Fruit fly (Drosophila melanogaster) whole organism, prepupa: ENCODE measurements around the gene U2af50.

ENCODE experiments used
- CG10669 ChIP-seq: fragments of 200-800 bp; sonication (Bioruptor generic); optimal IDR thresholded peaks from 3 replicates; lab custom pipeline; 2018; ENCODE audit warnings: missing biosample characterization, mild to moderate bottlenecking, missing genetic modification characterization, moderate library complexity
- CG11902 ChIP-seq: fragments of 200-800 bp; sonication (Bioruptor generic); optimal IDR thresholded peaks from 3 replicates; lab custom pipeline; 2016; ENCODE audit warnings: missing biosample characterization, missing genetic modification characterization
- CG15336 ChIP-seq: fragments of 200-800 bp; sonication (Bioruptor generic); IDR thresholded peaks from 2 replicates; pipeline ENCODE4 v1.3.6; 2022; ENCODE audit warnings: missing biosample characterization, missing genetic modification characterization
- CG3919 ChIP-seq: fragments of 200-800 bp; sonication (Bioruptor generic); optimal IDR thresholded peaks from 3 replicates; lab custom pipeline; 2016; ENCODE audit warnings: missing biosample characterization, missing genetic modification characterization
- CG8119 ChIP-seq: fragments of 200-800 bp; sonication (Bioruptor generic); IDR thresholded peaks from 3 replicates; pipeline ENCODE4 v1.3.6; 2022; ENCODE audit warnings: missing biosample characterization, missing genetic modification characterization
- CG9139 ChIP-seq: fragments of 200-800 bp; sonication (Bioruptor generic); optimal IDR thresholded peaks from 3 replicates; lab custom pipeline; 2017; ENCODE audit warnings: missing biosample characterization, mild to moderate bottlenecking, missing genetic modification characterization
- Eip93F ChIP-seq: fragments of 200-800 bp; sonication (Bioruptor generic); optimal IDR thresholded peaks from 2 replicates; lab custom pipeline; 2016; ENCODE audit warnings: missing biosample characterization, mild to moderate bottlenecking, missing genetic modification characterization
- Hr38 ChIP-seq: sonication (Bioruptor generic); optimal IDR thresholded peaks from 2 replicates; lab custom pipeline; 2016; ENCODE audit warnings: missing biosample characterization, missing genetic modification characterization
- Hr39 ChIP-seq: fragments of 200-800 bp; sonication (Bioruptor generic); optimal IDR thresholded peaks from 2 replicates; lab custom pipeline; 2016; ENCODE audit warnings: missing biosample characterization, missing genetic modification characterization
- Sox14 ChIP-seq: fragments of 200-800 bp; sonication (Bioruptor generic); optimal IDR thresholded peaks from 3 replicates; lab custom pipeline; 2016; ENCODE audit warnings: missing biosample characterization, missing genetic modification characterization
- eg ChIP-seq: fragments of 200-800 bp; sonication (Bioruptor generic); IDR thresholded peaks from 3 replicates; pipeline ENCODE4 v1.3.6; 2022; ENCODE audit warnings: missing biosample characterization, missing genetic modification characterization
- fd59A ChIP-seq: fragments of 200-800 bp; sonication (Bioruptor generic); optimal IDR thresholded peaks from 2 replicates; lab custom pipeline; 2017; ENCODE audit warnings: missing biosample characterization, mild to moderate bottlenecking, missing genetic modification characterization, missing genetic modification reagents
- fd85E ChIP-seq: fragments of 200-800 bp; sonication (Bioruptor generic); optimal IDR thresholded peaks from 3 replicates; lab custom pipeline; 2016; ENCODE audit warnings: missing biosample characterization, missing genetic modification characterization

DNA sequence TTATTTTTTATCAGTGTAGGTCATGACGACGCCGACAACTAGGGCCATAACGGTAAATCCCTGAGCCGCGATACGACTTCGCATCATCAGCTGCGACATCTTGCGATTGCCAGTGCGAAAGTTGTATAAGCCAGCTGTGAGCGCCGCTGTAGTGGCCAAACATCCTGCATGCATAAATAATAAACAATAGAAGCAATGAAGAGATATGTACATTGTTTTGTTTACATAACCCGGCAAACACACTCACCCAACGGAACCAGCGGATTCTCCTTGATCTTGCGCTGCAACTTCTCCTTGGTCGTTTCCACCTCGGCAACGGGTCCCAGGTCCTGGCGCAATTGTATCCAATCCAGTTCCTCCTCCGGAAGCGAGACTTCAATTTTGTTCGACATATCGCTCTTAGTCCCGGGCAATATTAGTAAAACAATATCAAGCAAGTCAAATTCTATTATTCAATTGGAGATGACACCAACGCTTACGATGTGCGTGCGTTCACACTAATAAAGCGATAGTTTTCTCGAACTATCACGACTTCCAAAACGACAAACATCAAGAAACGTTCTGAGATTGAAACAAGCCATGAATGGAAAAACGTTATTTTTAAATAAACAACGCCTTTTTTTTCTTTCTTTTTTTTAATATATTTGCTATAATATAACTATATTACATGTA lies 27.1 kb downstream of the U2af50 start:
- TF ChIP-seq CG10669 (GFP tag; lab: Kevin White, UChicago): no peak
- TF ChIP-seq Hr38 (GFP tag; lab: Kevin White, UChicago): no peak
- no peak for TF ChIP-seq Sox14 (GFP tag; lab: Kevin White, UChicago)
- no peak for TF ChIP-seq fd59A (GFP tag; lab: Kevin White, UChicago)
- TF ChIP-seq Eip93F (GFP tag; lab: Kevin White, UChicago): no peak
- TF ChIP-seq CG9139: no peak
- no peak for TF ChIP-seq CG8119
- TF ChIP-seq fd85E (GFP tag; lab: Kevin White, UChicago): no peak
- TF ChIP-seq CG3919: no peak
- TF ChIP-seq Hr39 (GFP tag; lab: Kevin White, UChicago): no peak
- TF ChIP-seq eg (GFP tag; lab: Robert Waterston, UW): no peak
- TF ChIP-seq CG15336 (GFP tag; lab: Robert Waterston, UW): no peak
- TF ChIP-seq CG11902 (GFP tag; lab: Kevin White, UChicago): no peak
